Worm (Caenorhabditis elegans) whole organism, L2 larva: ENCODE measurements around the gene bnc-1.

Source experiments
- elt-1 ChIP-seq: fragments of 150-350 bp; optimal IDR thresholded peaks from 2 replicates; lab custom pipeline; 2014; ENCODE audit warnings: missing biosample characterization, missing genetic modification characterization
- lin-13 ChIP-seq: fragments of 150-350 bp; optimal IDR thresholded peaks from 2 replicates; lab custom pipeline; 2014; ENCODE audit warnings: missing biosample characterization, missing genetic modification reagents, missing genetic modification characterization

DNA sequence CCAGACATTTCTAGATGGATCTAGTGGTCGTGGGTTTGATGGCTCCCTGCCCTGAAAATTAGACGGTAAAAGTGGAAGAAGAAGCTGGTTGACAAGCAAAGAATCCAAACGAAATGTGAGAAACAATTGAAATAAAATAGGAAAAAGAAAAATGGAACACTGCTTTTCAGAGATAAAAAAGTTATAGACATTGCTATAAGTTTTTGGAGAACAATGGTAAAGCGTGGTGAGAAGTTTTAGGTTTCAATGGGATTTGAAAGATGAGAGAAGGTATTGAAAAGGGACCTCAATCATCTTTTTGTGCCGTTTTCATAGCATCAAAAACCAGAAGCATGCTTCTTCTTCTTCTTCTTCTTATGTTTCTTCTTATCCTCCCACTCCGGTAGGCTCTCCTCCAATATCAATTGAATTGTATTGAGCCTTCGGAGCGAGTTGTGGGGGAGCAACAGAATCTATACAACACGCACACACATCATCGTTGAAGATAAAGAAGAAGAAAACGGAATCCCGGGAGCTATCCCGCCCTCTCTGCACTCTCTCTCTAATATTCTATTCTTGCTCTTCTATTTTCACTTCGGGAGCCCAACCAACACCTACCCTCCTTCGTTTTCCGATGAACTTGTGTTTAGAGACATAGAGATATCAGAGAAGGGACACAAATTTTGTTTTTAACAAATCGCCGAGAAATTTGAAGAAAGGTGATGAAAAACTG, 42.4 kb downstream of the bnc-1 start, which contains the start of gene myo-3:
- TF ChIP-seq lin-13 (GFP tag; lab: Kevin White, UChicago) (no peak), elt-1 (no peak)
